Worm (Caenorhabditis elegans) whole organism, young adult: ENCODE data around the gene F19H8.2.

Experiments
- B0019.2 ChIP-seq: fragments of 200-800 bp; sonication (Bioruptor generic); conservative IDR thresholded peaks from 2 replicates; pipeline ENCODE4 v1.3.6; 2022; ENCODE audit warnings: missing genetic modification reagents, missing genetic modification characterization, missing compliant biosample characterization
- B0336.3 ChIP-seq: fragments of 200-800 bp; sonication (Bioruptor generic); IDR thresholded peaks from 2 replicates; pipeline ENCODE4 v1.3.6; 2022; ENCODE audit warnings: missing genetic modification characterization, missing compliant biosample characterization
- F22D6.2 ChIP-seq: sonication (generic microtip); optimal IDR thresholded peaks from 2 replicates; lab custom pipeline; 2016; ENCODE audit warnings: mild to moderate bottlenecking, missing genetic modification characterization, missing compliant biosample characterization
- F23B12.7 ChIP-seq: sonication (generic microtip); optimal IDR thresholded peaks from 2 replicates; lab custom pipeline; 2017; ENCODE audit warnings: missing genetic modification characterization, mild to moderate bottlenecking, missing compliant biosample characterization, antibody characterized with exemption, moderate library complexity; ENCODE audit not compliant: insufficient read depth
- F39B2.1 ChIP-seq: fragments of 200-800 bp; sonication (Bioruptor generic); IDR thresholded peaks from 2 replicates; pipeline ENCODE4 v1.3.6; 2022; ENCODE audit warnings: missing genetic modification reagents, missing genetic modification characterization, missing compliant biosample characterization
- F49E8.2 ChIP-seq: sonication (generic microtip); optimal IDR thresholded peaks from 3 replicates; lab custom pipeline; 2017; ENCODE audit warnings: missing genetic modification characterization, mild to moderate bottlenecking, missing compliant biosample characterization, antibody characterized with exemption, moderate library complexity; ENCODE audit not compliant: insufficient read depth
- Y53F4B.3 ChIP-seq: fragments of 200-800 bp; sonication (Bioruptor generic); IDR thresholded peaks from 2 replicates; pipeline ENCODE4 v1.3.6; 2022; ENCODE audit warnings: missing genetic modification reagents, missing genetic modification characterization, missing compliant biosample characterization
- ZK185.1 ChIP-seq: sonication (generic microtip); optimal IDR thresholded peaks from 2 replicates; lab custom pipeline; 2016; ENCODE audit warnings: mild to moderate bottlenecking, missing genetic modification characterization, missing compliant biosample characterization; ENCODE audit not compliant: poor library complexity, severe bottlenecking
- akir-1 ChIP-seq: fragments of 200-800 bp; sonication (Bioruptor generic); optimal IDR thresholded peaks from 2 replicates; lab custom pipeline; 2018; ENCODE audit warnings: mild to moderate bottlenecking, missing genetic modification characterization, moderate library complexity, missing compliant biosample characterization
- athp-1 ChIP-seq: sonication (generic microtip); optimal IDR thresholded peaks from 2 replicates; lab custom pipeline; 2017; ENCODE audit warnings: mild to moderate bottlenecking, missing genetic modification characterization, missing compliant biosample characterization
- attf-6 ChIP-seq: fragments of 200-800 bp; sonication (Bioruptor generic); IDR thresholded peaks from 2 replicates; pipeline ENCODE4 v1.3.6; 2022; ENCODE audit warnings: missing genetic modification reagents, missing genetic modification characterization, missing compliant biosample characterization
- bed-2 ChIP-seq: fragments of 200-800 bp; sonication (Bioruptor generic); IDR thresholded peaks from 2 replicates; pipeline ENCODE4 v1.3.6; 2022; ENCODE audit warnings: missing genetic modification reagents, missing genetic modification characterization, missing compliant biosample characterization
- ceh-79 ChIP-seq: sonication (generic microtip); optimal IDR thresholded peaks from 2 replicates; lab custom pipeline; 2017; ENCODE audit warnings: mild to moderate bottlenecking, missing genetic modification characterization, missing compliant biosample characterization
- dox-1 ChIP-seq: fragments of 200-800 bp; sonication (Bioruptor generic); IDR thresholded peaks from 2 replicates; pipeline ENCODE4 v1.3.6; 2022; ENCODE audit warnings: missing genetic modification reagents, missing genetic modification characterization, missing compliant biosample characterization
- dpl-1 ChIP-seq: fragments of 150-350 bp; optimal IDR thresholded peaks from 2 replicates; lab custom pipeline; 2014; ENCODE audit warnings: missing biosample characterization, missing genetic modification reagents, missing genetic modification characterization
- egl-44 ChIP-seq: fragments of 200-800 bp; sonication (Bioruptor generic); IDR thresholded peaks from 2 replicates; pipeline ENCODE4 v1.3.6; 2022; ENCODE audit warnings: missing genetic modification reagents, missing genetic modification characterization, missing compliant biosample characterization
- hlh-26 ChIP-seq: fragments of 200-800 bp; sonication (Bioruptor generic); conservative IDR thresholded peaks from 2 replicates; pipeline ENCODE4 v1.3.6; 2022; ENCODE audit warnings: missing genetic modification reagents, missing genetic modification characterization, missing compliant biosample characterization
- hmg-1.2 ChIP-seq: fragments of 200-800 bp; sonication (Bioruptor generic); IDR thresholded peaks from 2 replicates; pipeline ENCODE4 v1.3.6; 2022; ENCODE audit warnings: missing genetic modification reagents, missing genetic modification characterization, missing compliant biosample characterization
- lin-35 ChIP-seq, 3 experiments: fragments of 150-350 bp in 2 of 3; sonication (generic microtip) in 1 of 3; optimal IDR thresholded peaks; 2 replicates each; lab custom pipeline; 2014 to 2018; ENCODE audit warnings: missing biosample characterization in 3 of 3, missing genetic modification characterization in 3 of 3, missing genetic modification reagents in 3 of 3
- lin-40 ChIP-seq: sonication (generic microtip); optimal IDR thresholded peaks from 2 replicates; lab custom pipeline; 2016; ENCODE audit warnings: missing genetic modification characterization, mild to moderate bottlenecking, missing compliant biosample characterization, missing genotype, missing genetic modification reagents
- lsy-27 ChIP-seq: sonication (generic microtip); optimal IDR thresholded peaks from 2 replicates; lab custom pipeline; 2017; ENCODE audit warnings: missing genetic modification characterization, mild to moderate bottlenecking, missing compliant biosample characterization, antibody characterized with exemption, missing genotype, borderline replicate concordance; ENCODE audit not compliant: insufficient read depth
- madf-10 ChIP-seq: sonication (generic microtip); optimal IDR thresholded peaks from 2 replicates; lab custom pipeline; 2016; ENCODE audit warnings: mild to moderate bottlenecking, missing genetic modification characterization, missing compliant biosample characterization
- mel-28 ChIP-seq: sonication (generic microtip); optimal IDR thresholded peaks from 2 replicates; lab custom pipeline; 2016; ENCODE audit warnings: borderline replicate concordance, mild to moderate bottlenecking, missing genetic modification characterization, missing compliant biosample characterization
- mxl-1 ChIP-seq: sonication (generic microtip); optimal IDR thresholded peaks from 2 replicates; lab custom pipeline; 2016; ENCODE audit warnings: missing genetic modification characterization, missing compliant biosample characterization
- nfya-2 ChIP-seq: fragments of 200-800 bp; sonication (Bioruptor generic); IDR thresholded peaks from 2 replicates; pipeline ENCODE4 v1.3.6; 2022; ENCODE audit warnings: missing genetic modification reagents, missing genetic modification characterization, missing compliant biosample characterization
- nhr-90 ChIP-seq: sonication (generic microtip); optimal IDR thresholded peaks from 2 replicates; lab custom pipeline; 2016; ENCODE audit warnings: missing genotype, mild to moderate bottlenecking, missing genetic modification characterization, missing compliant biosample characterization
- rpc-1 ChIP-seq, 2 experiments: fragments of 150-350 bp in 1 of 2; sonication (generic microtip) in 1 of 2; optimal IDR thresholded peaks; 2 replicates each; lab custom pipeline; 2014 to 2018; ENCODE audit warnings: missing biosample characterization in 1 of 2, missing genetic modification characterization in 1 of 2, missing genetic modification reagents in 1 of 2, missing genotype in 1 of 2
- sdz-38 ChIP-seq: sonication (generic microtip); optimal IDR thresholded peaks from 2 replicates; lab custom pipeline; 2016; ENCODE audit warnings: missing genotype, missing genetic modification characterization, missing compliant biosample characterization
- sea-2 ChIP-seq: fragments of 200-800 bp; sonication (Bioruptor generic); IDR thresholded peaks from 2 replicates; pipeline ENCODE4 v1.3.6; 2022; ENCODE audit warnings: missing genetic modification characterization, missing compliant biosample characterization
- snpc-4 ChIP-seq, 5 experiments: fragments of 150-350 bp in 1 of 5; sonication (generic microtip) in 4 of 5; optimal IDR thresholded peaks; 2 replicates each; lab custom pipeline; 2014 to 2018; ENCODE audit warnings: missing genetic modification characterization in 5 of 5, missing biosample characterization in 3 of 5, antibody characterized with exemption in 2 of 5, mild to moderate bottlenecking in 2 of 5, missing compliant biosample characterization in 2 of 5, missing genotype in 2 of 5, moderate library complexity in 2 of 5, missing genetic modification reagents in 1 of 5
- zfh-2 ChIP-seq: fragments of 200-800 bp; sonication (Bioruptor generic); conservative IDR thresholded peaks from 2 replicates; pipeline ENCODE4 v1.3.6; 2022; ENCODE audit warnings: missing genetic modification reagents, missing genetic modification characterization, missing compliant biosample characterization
- ztf-26 ChIP-seq: sonication (generic microtip); optimal IDR thresholded peaks from 2 replicates; lab custom pipeline; 2017; ENCODE audit warnings: missing genetic modification characterization, missing compliant biosample characterization
- ztf-3 ChIP-seq: fragments of 200-800 bp; sonication (Bioruptor generic); optimal IDR thresholded peaks from 2 replicates; lab custom pipeline; 2018; ENCODE audit warnings: mild to moderate bottlenecking, missing genetic modification characterization, missing compliant biosample characterization

The F19H8.2 gene

ce11 chrII:14626883-14627282, 21.2 kb upstream of the F19H8.2 start:
- TF ChIP-seq hmg-1.2 (no peak), zfh-2 (GFP tag; lab: Robert Waterston, UW) (no peak), egl-44 (GFP tag; lab: Robert Waterston, UW) (no peak), athp-1 (no peak), hlh-26 (GFP tag; lab: Robert Waterston, UW) (no peak), ztf-3 (GFP tag; lab: Kevin White, UChicago) (no peak), lin-40 (tag; lab: Kevin White, UChicago) (no peak), lsy-27 (tag; lab: Kevin White, UChicago) (no peak), F23B12.7 (no peak), akir-1 (GFP tag; lab: Kevin White, UChicago) (no peak), F49E8.2 (tag; lab: Kevin White, UChicago) (no peak)

DNA sequence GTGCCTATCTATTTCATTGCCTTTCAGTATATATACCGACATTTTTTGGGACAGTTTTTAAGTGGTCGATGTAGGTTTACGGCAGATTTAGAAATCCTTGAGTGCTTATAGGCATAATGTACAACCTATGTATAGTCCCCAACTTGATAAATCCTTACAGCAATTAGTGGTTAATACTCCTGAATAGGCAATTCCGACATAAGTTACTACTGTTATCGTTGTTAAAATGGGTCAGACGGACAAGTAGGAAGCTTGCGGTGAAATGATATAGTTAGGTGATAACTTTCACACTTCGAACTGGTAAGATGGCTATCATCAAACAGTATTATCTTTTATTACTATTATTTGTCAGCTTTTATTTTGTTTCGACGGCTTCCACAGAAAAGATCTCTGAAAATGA, 17.1 kb upstream of the F19H8.2 start, which contains the start of gene mltn-10:
mltn-10 (plus strand) TSS at position 301 of the 400 bp plus-strand sequence.
- TF ChIP-seq madf-10 (tag; lab: Kevin White, UChicago) (no peak), ZK185.1 (no peak), nhr-90 (tag; lab: Kevin White, UChicago) (no peak), snpc-4 (GFP tag; optimal IDR thresholded peaks at IDR 0.05; lab: Kevin White, UChicago) (no peak), snpc-4 (tag; optimal IDR thresholded peaks at IDR 0.05; lab: Kevin White, UChicago) (no peak), mel-28 (tag; lab: Kevin White, UChicago) (no peak), ceh-79 (tag; lab: Kevin White, UChicago) (no peak), attf-6 (GFP tag; lab: Robert Waterston, UW) (no peak)

ce11 chrII:14620730-14621129, 15.1 kb upstream of the F19H8.2 start:
- TF ChIP-seq sdz-38 (tag; lab: Kevin White, UChicago) (no peak), B0336.3 (no peak), hmg-1.2 (no peak), ceh-79 (tag; lab: Kevin White, UChicago) (no peak), snpc-4 (GFP tag; optimal IDR thresholded peaks at IDR 0.05; lab: Kevin White, UChicago) (no peak), snpc-4 (tag; optimal IDR thresholded peaks at IDR 0.05; lab: Kevin White, UChicago) (no peak), B0019.2 (GFP tag; lab: Robert Waterston, UW) (no peak), rpc-1 (optimal IDR thresholded peaks at IDR 0.05; lab: Kevin White, UChicago) (no peak), rpc-1 (tag; optimal IDR thresholded peaks at IDR 0.05; lab: Kevin White, UChicago) (no peak), dpl-1 (GFP tag; lab: Kevin White, UChicago) (no peak), mxl-1 (tag; lab: Kevin White, UChicago) (no peak), lin-35 (GFP tag; optimal IDR thresholded peaks at IDR 0.05; lab: Kevin White, UChicago) (no peak), ztf-26 (tag; lab: Kevin White, UChicago) (no peak)

DNA sequence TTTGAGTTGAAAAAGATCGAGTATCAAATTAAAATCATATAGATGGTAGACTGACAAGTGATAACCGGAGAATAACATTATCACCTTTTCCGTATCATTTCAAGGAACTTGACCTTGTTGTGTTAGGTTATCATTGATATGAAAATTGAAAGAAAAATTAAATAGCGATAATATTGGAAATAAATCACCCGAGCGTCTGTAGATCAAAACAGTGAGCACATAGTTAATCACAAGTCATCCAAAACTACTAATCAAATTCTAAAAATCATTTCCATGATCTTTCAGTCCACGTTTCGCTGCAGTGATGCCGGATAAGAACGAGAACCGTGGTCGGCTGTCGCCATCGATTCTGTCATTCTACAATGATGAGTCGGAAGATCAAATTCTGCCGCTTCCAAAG, 14.1 kb upstream of the F19H8.2 start:
- no peak for TF ChIP-seq dpl-1 (GFP tag; lab: Kevin White, UChicago)
- no peak for TF ChIP-seq egl-44 (GFP tag; lab: Robert Waterston, UW)
- no peak for TF ChIP-seq hmg-1.2
- no peak for TF ChIP-seq F39B2.1 (GFP tag; lab: Robert Waterston, UW)

DNA sequence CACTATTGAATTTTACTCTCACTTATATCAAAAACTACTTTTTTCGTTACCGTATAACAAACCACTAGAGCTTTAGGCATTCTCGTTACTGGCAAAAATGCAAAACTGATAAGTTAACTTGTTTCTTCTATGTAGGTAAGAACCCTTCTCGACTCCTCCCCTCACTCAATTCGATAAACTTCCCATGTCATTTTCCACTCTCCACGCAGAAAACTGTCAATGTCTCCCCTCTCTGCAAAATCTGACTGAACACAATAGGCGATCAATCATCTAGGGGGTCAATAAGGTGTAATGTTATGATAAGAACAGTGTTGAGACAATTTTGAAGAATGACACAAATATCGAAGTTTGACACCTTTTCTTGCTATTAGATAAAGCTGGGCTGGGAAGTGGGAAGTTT, 13.1 kb upstream of the F19H8.2 start:
- TF ChIP-seq sea-2 (GFP tag; lab: Robert Waterston, UW) (no peak), athp-1 (no peak), F22D6.2 (tag; lab: Kevin White, UChicago) (no peak), Y53F4B.3 (no peak), nfya-2 (GFP tag; lab: Robert Waterston, UW) (no peak), ztf-3 (GFP tag; lab: Kevin White, UChicago) (no peak), dox-1 (GFP tag; lab: Robert Waterston, UW) (no peak), bed-2 (GFP tag; lab: Robert Waterston, UW) (no peak)
